Worm (Caenorhabditis elegans): Measurements from ENCODE around the gene Y75B7AR.1.

DNA sequence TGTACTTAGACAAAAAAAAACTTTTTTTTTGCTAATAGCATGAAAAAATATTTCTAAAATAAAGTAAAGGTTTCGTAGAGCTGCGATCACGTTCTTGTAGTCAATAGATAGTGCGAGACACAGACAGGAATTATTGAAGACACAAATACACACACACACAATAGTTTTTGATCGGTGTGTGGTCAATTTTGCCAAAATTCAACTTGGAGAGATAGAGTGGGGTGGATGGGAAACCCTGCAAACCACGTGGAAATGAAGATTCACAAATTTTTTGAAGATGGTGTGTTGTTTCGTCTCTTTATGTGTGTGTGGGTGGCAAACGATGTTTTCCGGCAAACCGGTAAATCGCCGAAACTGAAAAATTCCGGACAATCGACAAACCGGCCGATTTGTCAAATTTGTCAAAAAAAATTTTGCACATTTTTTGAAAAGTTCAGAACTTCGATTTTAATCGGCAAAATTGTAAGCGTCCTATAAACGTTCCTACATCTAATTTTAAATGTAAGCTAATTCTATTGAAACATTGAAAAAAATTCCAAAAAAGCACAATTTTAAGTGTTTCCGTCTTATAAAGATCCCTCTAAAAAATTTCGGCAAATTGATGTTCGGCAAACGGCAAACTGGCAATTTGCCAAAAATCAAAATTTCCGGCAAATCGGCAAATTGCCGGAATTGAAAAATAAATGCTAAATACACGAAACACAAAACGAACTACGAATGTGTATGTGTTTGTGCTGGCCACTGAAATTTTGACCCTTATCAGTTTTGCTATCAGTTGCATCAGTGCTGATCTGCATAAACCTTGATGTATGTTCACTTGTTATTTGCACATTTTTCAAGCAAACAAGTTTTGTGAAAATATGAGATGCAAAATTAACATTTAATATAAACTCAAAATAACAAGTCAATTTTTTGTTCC, 40.0 kb upstream of the Y75B7AR.1 start:
- TF ChIP-seq skn-1 (tag; optimal IDR thresholded peaks at IDR 0.05) (no peak), nhr-85 (tag) (peak; percentile 78), nhr-19 (GFP tag; conservative IDR thresholded peaks at IDR 0.05) (no peak), ceh-82 (tag; optimal IDR thresholded peaks at IDR 0.05) (no peak), egl-27 (tag; optimal IDR thresholded peaks at IDR 0.05) (no peak), lsy-2 (tag; optimal IDR thresholded peaks at IDR 0.05) (no peak), nhr-76 (tag; optimal IDR thresholded peaks at IDR 0.05) (no peak), rnt-1 (tag; optimal IDR thresholded peaks at IDR 0.05) (no peak), ztf-11 (tag; optimal IDR thresholded peaks at IDR 0.05) (no peak), unc-62 (GFP tag; optimal IDR thresholded peaks at IDR 0.05) (no peak), mdl-1 (tag; optimal IDR thresholded peaks at IDR 0.05) (no peak), snpc-4 (tag; optimal IDR thresholded peaks at IDR 0.05) (no peak), blmp-1 (tag; optimal IDR thresholded peaks at IDR 0.05) (no peak), nhr-90 (tag; optimal IDR thresholded peaks at IDR 0.05; ENCODE audit: poor library complexity) (no peak)
